Fruit fly (Drosophila melanogaster): ENCODE data around the gene Brd7-9.

- no peak for TF ChIP-seq CG6276 (GFP tag; optimal IDR thresholded peaks at IDR 0.05)
- no peak for TF ChIP-seq Sox14 (GFP tag; optimal IDR thresholded peaks at IDR 0.05)
- TF ChIP-seq Gug (GFP tag; IDR thresholded peaks at IDR 0.05) = no peak
- TF ChIP-seq pdm3 (GFP tag; optimal IDR thresholded peaks at IDR 0.05) = no peak
- TF ChIP-seq CG1621 (tag; optimal IDR thresholded peaks at IDR 0.05) = no peak
- no peak for TF ChIP-seq salr (GFP tag; optimal IDR thresholded peaks at IDR 0.05)
- no peak for TF ChIP-seq Blimp-1 (GFP tag; optimal IDR thresholded peaks at IDR 0.05)
- TF ChIP-seq dac (GFP tag; optimal IDR thresholded peaks at IDR 0.05) = no peak
- TF ChIP-seq CG6808 (GFP tag; optimal IDR thresholded peaks at IDR 0.05) = no peak
- TF ChIP-seq Hr39 (GFP tag; optimal IDR thresholded peaks at IDR 0.05) = no peak
- TF ChIP-seq CG11902 (GFP tag; optimal IDR thresholded peaks at IDR 0.05) = no peak
These were observed 10.8 kb upstream of the Brd7-9 start for dm6 chr2L:7771891-7772290.

Data from whole organism, prepupa.